Worm (Caenorhabditis elegans) whole organism, L4 larva: ENCODE data around the gene nxf-2.

ENCODE experiments used
- ama-1 ChIP-seq: fragments of 150-350 bp; optimal IDR thresholded peaks from 2 replicates; lab custom pipeline; 2014; ENCODE audit warnings: inconsistent platforms, mixed read lengths
- pha-4 ChIP-seq, 2 experiments: fragments of 150-350 bp in 1 of 2; fragments of 200-800 bp in 1 of 2; sonication (Bioruptor generic) in 1 of 2; IDR thresholded peaks in 1 of 2; optimal IDR thresholded peaks in 1 of 2; 2 replicates each; pipeline versions ENCODE4 v1.3.6 to Lab custom; 2014 to 2022; ENCODE audit warnings: missing genetic modification characterization in 2 of 2, missing genetic modification reagents in 2 of 2, missing biosample characterization in 1 of 2, missing compliant biosample characterization in 1 of 2
- sdz-12 ChIP-seq: fragments of 200-800 bp; sonication (Bioruptor generic); optimal IDR thresholded peaks from 2 replicates; lab custom pipeline; 2018; ENCODE audit warnings: mild to moderate bottlenecking, missing genetic modification characterization, missing compliant biosample characterization

DNA sequence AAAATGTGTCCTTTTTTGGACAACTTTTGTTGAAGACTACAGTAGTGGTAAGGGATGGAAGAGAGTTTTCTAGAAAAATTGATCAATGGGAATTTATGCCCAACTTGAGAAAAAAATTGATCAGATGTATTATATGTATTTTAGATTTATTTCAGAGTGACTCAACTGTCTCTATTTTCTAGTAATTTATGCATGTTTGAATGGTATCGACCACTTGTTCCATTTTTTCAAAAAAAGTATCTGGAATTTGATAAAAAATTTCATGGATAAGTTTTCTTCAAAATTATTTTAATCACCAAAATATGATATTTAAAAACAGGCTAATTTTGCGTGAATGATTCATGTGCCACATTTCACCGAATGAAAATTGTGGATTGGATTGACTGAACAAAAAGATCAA is 25.8 kb downstream of the nxf-2 start, which contains the start of gene C15H11.10:
- TF ChIP-seq ama-1: no peak
- TF ChIP-seq sdz-12 (GFP tag; lab: Kevin White, UChicago): no peak
- TF ChIP-seq pha-4 (GFP tag; IDR thresholded peaks at IDR 0.05; lab: Robert Waterston, UW): no peak
- TF ChIP-seq pha-4 (tag; optimal IDR thresholded peaks at IDR 0.05; lab: Kevin White, UChicago): no peak
